Worm (Caenorhabditis elegans): Measurements from ENCODE around the gene sdz-13.
A peak's percentile ranks its signal among the peaks of the same experiment; 100 is the strongest.

Gene sdz-13

DNA sequence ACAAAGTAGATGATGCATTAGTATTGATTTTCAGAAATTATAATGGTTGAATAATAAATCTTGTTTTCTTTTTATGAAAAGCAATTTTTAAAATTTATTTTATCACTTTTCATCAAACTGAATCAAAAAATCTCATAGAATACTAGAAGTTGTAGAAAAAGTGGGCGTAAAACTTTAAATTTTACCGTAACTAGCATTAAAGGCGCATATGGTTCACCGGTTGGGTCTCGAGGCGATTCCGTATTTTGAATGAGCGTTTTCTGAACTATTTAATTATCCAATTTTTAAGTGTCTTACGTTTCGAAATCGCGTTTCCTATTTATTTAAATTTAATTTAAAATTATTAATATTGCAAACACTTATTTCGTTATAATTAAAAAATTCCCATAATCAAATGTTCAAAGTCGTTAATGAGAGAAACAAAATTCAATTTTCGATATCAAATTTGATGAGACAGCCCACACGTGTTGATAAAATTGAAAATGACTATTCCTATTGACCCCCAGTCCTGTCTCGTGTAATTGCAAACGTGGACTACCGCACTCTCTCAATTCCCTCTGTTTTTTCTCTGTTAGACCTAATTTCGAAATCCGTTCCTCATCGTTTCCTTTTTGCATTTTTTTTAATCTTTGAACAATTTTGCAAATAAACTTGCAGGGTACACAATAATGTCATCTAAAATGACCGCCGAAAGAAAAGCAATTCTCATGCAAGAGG, 21.0 kb downstream of the sdz-13 start, which contains the start of the genes T11G6.2 and hars-1 (continued):
- TF ChIP-seq tlp-1 (tag; optimal IDR thresholded peaks at IDR 0.05) (no peak), zag-1 (tag; optimal IDR thresholded peaks at IDR 0.05) (no peak), unc-62 (GFP tag; optimal IDR thresholded peaks at IDR 0.05) (no peak), lin-35 (GFP tag; optimal IDR thresholded peaks at IDR 0.05) (peak; percentile 24 to 58), nhr-47 (tag; optimal IDR thresholded peaks at IDR 0.05) (no peak), snu-23 (GFP tag; optimal IDR thresholded peaks at IDR 0.05) (peak; percentile 29), nhr-90 (tag; optimal IDR thresholded peaks at IDR 0.05; ENCODE audit: poor library complexity) (no peak), unc-130 (tag; optimal IDR thresholded peaks at IDR 0.05) (no peak), nhr-11 (tag; optimal IDR thresholded peaks at IDR 0.05) (no peak), ceh-63 (GFP tag; optimal IDR thresholded peaks at IDR 0.05) (no peak), rnt-1 (tag; optimal IDR thresholded peaks at IDR 0.05) (no peak), vab-15 (tag; optimal IDR thresholded peaks at IDR 0.05) (no peak), C16A3.4 (tag; optimal IDR thresholded peaks at IDR 0.05) (peak; percentile 37), fkh-10 (GFP tag; optimal IDR thresholded peaks at IDR 0.05) (no peak), ztf-11 (tag; optimal IDR thresholded peaks at IDR 0.05) (no peak), elt-3 (tag; optimal IDR thresholded peaks at IDR 0.05) (peak in 1 of 6 experiments; percentile 41), egl-13 (tag; optimal IDR thresholded peaks at IDR 0.05) (no peak), lsy-2 (tag; optimal IDR thresholded peaks at IDR 0.05) (peak in 1 of 2 experiments; percentile 52), C34B4.2 (tag; optimal IDR thresholded peaks at IDR 0.05) (no peak), blmp-1 (tag; optimal IDR thresholded peaks at IDR 0.05) (peak; percentile 43), jun-1 (tag; optimal IDR thresholded peaks at IDR 0.05) (no peak), nhr-28 (tag; optimal IDR thresholded peaks at IDR 0.05) (no peak)

- TF ChIP-seq jun-1 (tag; optimal IDR thresholded peaks at IDR 0.05) (no peak), nhr-76 (tag; optimal IDR thresholded peaks at IDR 0.05) (no peak), ama-1 (optimal IDR thresholded peaks at IDR 0.05) (no peak), dsc-1 (tag; optimal IDR thresholded peaks at IDR 0.05) (no peak)
Observed at ce11 chrIV:10855946-10856345, 23.5 kb downstream of the sdz-13 start.

ce11 chrIV:10855049-10855448, 24.4 kb downstream of the sdz-13 start, which contains the start of gene T11G6.3:
T11G6.3 (minus strand) TSS chrIV:10855237.
- TF ChIP-seq mdl-1 (tag; optimal IDR thresholded peaks at IDR 0.05) (no peak), tbx-2 (tag; optimal IDR thresholded peaks at IDR 0.05) (peak; percentile 17), ceh-90 (tag; optimal IDR thresholded peaks at IDR 0.05) (no peak), fkh-10 (GFP tag; optimal IDR thresholded peaks at IDR 0.05) (no peak), hlh-17 (GFP tag; optimal IDR thresholded peaks at IDR 0.05; ENCODE audit: borderline replicate concordance) (no peak), lin-35 (GFP tag; optimal IDR thresholded peaks at IDR 0.05) (no peak), dsc-1 (tag; optimal IDR thresholded peaks at IDR 0.05) (no peak), nhr-90 (tag; optimal IDR thresholded peaks at IDR 0.05; ENCODE audit: poor library complexity) (no peak), snu-23 (GFP tag; optimal IDR thresholded peaks at IDR 0.05) (peak; percentile 19), lsy-2 (tag; optimal IDR thresholded peaks at IDR 0.05) (peak in 1 of 2 experiments; percentile 7), nhr-71 (tag; optimal IDR thresholded peaks at IDR 0.05) (peak; percentile 4), lin-14 (GFP tag; optimal IDR thresholded peaks at IDR 0.05) (peak; percentile 41), nhr-85 (tag) (peak; percentile 66), pax-3 (tag; optimal IDR thresholded peaks at IDR 0.05) (no peak), elt-3 (tag; optimal IDR thresholded peaks at IDR 0.05) (peak in 2 of 6 experiments; percentile 2 to 19), pag-3 (tag; optimal IDR thresholded peaks at IDR 0.05; ENCODE audit: borderline replicate concordance, insufficient read depth) (no peak), nhr-20 (tag; optimal IDR thresholded peaks at IDR 0.05) (peak; percentile 19), blmp-1 (tag; optimal IDR thresholded peaks at IDR 0.05) (peak; percentile 34), nhr-47 (tag; optimal IDR thresholded peaks at IDR 0.05) (no peak), irx-1 (tag; optimal IDR thresholded peaks at IDR 0.05) (no peak)

Measured in whole organism, L1 larva.